Worm (Caenorhabditis elegans) whole organism, L1 larva: Measurements from ENCODE around the gene lron-5.

Source experiments
- C04F5.9 ChIP-seq: sonication (generic microtip); optimal IDR thresholded peaks from 2 replicates; lab custom pipeline; 2016; ENCODE audit warnings: missing genetic modification characterization, missing compliant biosample characterization
- C16A3.4 ChIP-seq: fragments of 150-350 bp; optimal IDR thresholded peaks from 2 replicates; lab custom pipeline; 2014; ENCODE audit warnings: missing biosample characterization, missing genetic modification characterization
- F16B12.6 ChIP-seq: fragments of 150-350 bp; optimal IDR thresholded peaks from 2 replicates; lab custom pipeline; 2014; ENCODE audit warnings: missing biosample characterization, missing genetic modification characterization
- alr-1 ChIP-seq: fragments of 200-800 bp; sonication (Bioruptor generic); optimal IDR thresholded peaks from 2 replicates; lab custom pipeline; 2018; ENCODE audit warnings: borderline replicate concordance, mild to moderate bottlenecking, missing genetic modification characterization, missing compliant biosample characterization
- blmp-1 ChIP-seq: fragments of 150-350 bp; optimal IDR thresholded peaks from 2 replicates; lab custom pipeline; 2014; ENCODE audit warnings: missing biosample characterization, missing genetic modification characterization
- ceh-82 ChIP-seq, 3 experiments: fragments of 150-350 bp in 1 of 3; sonication (generic microtip) in 2 of 3; optimal IDR thresholded peaks; 2 replicates each; lab custom pipeline; 2014 to 2017; ENCODE audit warnings: missing biosample characterization in 3 of 3, missing genetic modification characterization in 3 of 3
- dpl-1 ChIP-seq, 3 experiments: fragments of 150-350 bp in 2 of 3; sonication (generic microtip) in 1 of 3; optimal IDR thresholded peaks; 2 replicates each; lab custom pipeline; 2014 to 2017; ENCODE audit warnings: missing biosample characterization in 3 of 3, missing genetic modification characterization in 3 of 3, missing genetic modification reagents in 3 of 3
- efl-1 ChIP-seq, 4 experiments: fragments of 150-350 bp; optimal IDR thresholded peaks in 3 of 4; peaks in 1 of 4; 1 replicate in 1 of 4; 2 replicates in 3 of 4; lab custom pipeline; 2014; ENCODE audit warnings: missing biosample characterization in 2 of 4, missing genetic modification characterization in 2 of 4, missing genetic modification reagents in 2 of 4
- egl-13 ChIP-seq: sonication (generic microtip); optimal IDR thresholded peaks from 2 replicates; lab custom pipeline; 2016; ENCODE audit warnings: missing genotype, missing genetic modification reagents, missing genetic modification characterization, missing compliant biosample characterization
- egl-27 ChIP-seq, 2 experiments: fragments of 150-350 bp in 1 of 2; sonication (generic microtip); optimal IDR thresholded peaks; 3 replicates each; lab custom pipeline; 2017 to 2018; ENCODE audit warnings: missing biosample characterization in 2 of 2, missing genetic modification characterization in 2 of 2, missing genetic modification reagents in 2 of 2
- elt-3 ChIP-seq, 6 experiments: fragments of 150-350 bp in 1 of 6; sonication (generic microtip); optimal IDR thresholded peaks; 2 replicates each; lab custom pipeline; 2017 to 2018; ENCODE audit warnings: missing biosample characterization in 6 of 6, missing genetic modification characterization in 6 of 6, inconsistent platforms in 1 of 6
- ets-5 ChIP-seq: fragments of 200-800 bp; sonication (Bioruptor generic); IDR thresholded peaks from 2 replicates; pipeline ENCODE4 v1.3.6; 2022; ENCODE audit warnings: missing genetic modification characterization, missing compliant biosample characterization
- fkh-10 ChIP-seq: sonication (generic microtip); optimal IDR thresholded peaks from 2 replicates; lab custom pipeline; 2017; ENCODE audit warnings: missing biosample characterization, missing genetic modification reagents, missing genetic modification characterization
- fkh-4 ChIP-seq: sonication (generic microtip); optimal IDR thresholded peaks from 2 replicates; lab custom pipeline; 2016; ENCODE audit warnings: missing compliant biosample characterization, missing genetic modification characterization, borderline replicate concordance
- hpl-2 ChIP-seq: fragments of 150-350 bp; optimal IDR thresholded peaks from 2 replicates; lab custom pipeline; 2014; ENCODE audit warnings: missing biosample characterization, missing genetic modification reagents, missing genetic modification characterization
- irx-1 ChIP-seq: sonication (generic microtip); optimal IDR thresholded peaks from 2 replicates; lab custom pipeline; 2016; ENCODE audit warnings: missing genetic modification characterization, missing compliant biosample characterization
- isw-1 ChIP-seq: fragments of 200-800 bp; sonication (Bioruptor generic); IDR thresholded peaks from 2 replicates; pipeline ENCODE4 v1.3.6; 2022; ENCODE audit warnings: missing genetic modification characterization, missing compliant biosample characterization
- jun-1 ChIP-seq: fragments of 150-350 bp; optimal IDR thresholded peaks from 2 replicates; lab custom pipeline; 2014; ENCODE audit warnings: missing biosample characterization, missing genetic modification reagents, missing genetic modification characterization
- lin-14 ChIP-seq: fragments of 200-800 bp; sonication (Bioruptor generic); optimal IDR thresholded peaks from 2 replicates; lab custom pipeline; 2018; ENCODE audit warnings: mild to moderate bottlenecking, missing genetic modification characterization, moderate library complexity, missing compliant biosample characterization
- lin-35 ChIP-seq, 2 experiments: fragments of 150-350 bp; optimal IDR thresholded peaks; 2 replicates each; lab custom pipeline; 2014; ENCODE audit warnings: missing biosample characterization in 2 of 2, missing genetic modification characterization in 2 of 2, missing genetic modification reagents in 2 of 2
- lsy-2 ChIP-seq, 2 experiments: fragments of 150-350 bp; optimal IDR thresholded peaks; 2 replicates each; lab custom pipeline; 2014; ENCODE audit warnings: missing biosample characterization in 2 of 2, missing genetic modification characterization in 2 of 2
- mdl-1 ChIP-seq, 2 experiments: fragments of 150-350 bp; optimal IDR thresholded peaks; 2 replicates each; lab custom pipeline; 2014 to 2017; ENCODE audit warnings: missing biosample characterization in 2 of 2, missing genetic modification characterization in 2 of 2, inconsistent platforms in 1 of 2
- mep-1 ChIP-seq: fragments of 150-350 bp; optimal IDR thresholded peaks from 2 replicates; lab custom pipeline; 2014; ENCODE audit warnings: missing biosample characterization, missing genetic modification characterization
- nhr-11 ChIP-seq: fragments of 150-350 bp; optimal IDR thresholded peaks from 2 replicates; lab custom pipeline; 2014; ENCODE audit warnings: missing biosample characterization, missing genetic modification characterization
- nhr-20 ChIP-seq: sonication (generic microtip); optimal IDR thresholded peaks from 2 replicates; lab custom pipeline; 2016; ENCODE audit warnings: mild to moderate bottlenecking, missing genetic modification characterization, missing compliant biosample characterization
- nhr-28 ChIP-seq: fragments of 150-350 bp; optimal IDR thresholded peaks from 2 replicates; lab custom pipeline; 2014; ENCODE audit warnings: missing biosample characterization, missing genetic modification characterization
- nhr-47 ChIP-seq: sonication (generic microtip); optimal IDR thresholded peaks from 2 replicates; lab custom pipeline; 2016; ENCODE audit warnings: mild to moderate bottlenecking, missing genetic modification characterization, moderate library complexity, missing compliant biosample characterization
- nhr-71 ChIP-seq: sonication (generic microtip); optimal IDR thresholded peaks from 2 replicates; lab custom pipeline; 2016; ENCODE audit warnings: mild to moderate bottlenecking, missing genetic modification characterization, moderate library complexity, missing compliant biosample characterization
- nhr-76 ChIP-seq: sonication (generic microtip); optimal IDR thresholded peaks from 2 replicates; lab custom pipeline; 2017; ENCODE audit warnings: missing biosample characterization, missing genetic modification characterization
- nhr-84 ChIP-seq: sonication (generic microtip); optimal IDR thresholded peaks from 2 replicates; lab custom pipeline; 2017; ENCODE audit warnings: missing biosample characterization, missing genetic modification characterization
- nhr-90 ChIP-seq: sonication (generic microtip); optimal IDR thresholded peaks from 2 replicates; lab custom pipeline; 2016; ENCODE audit warnings: mild to moderate bottlenecking, missing genetic modification characterization, missing compliant biosample characterization; ENCODE audit not compliant: poor library complexity
- rnt-1 ChIP-seq: sonication (generic microtip); optimal IDR thresholded peaks from 2 replicates; lab custom pipeline; 2016; ENCODE audit warnings: mild to moderate bottlenecking, missing genetic modification characterization, moderate library complexity, missing compliant biosample characterization
- skn-1 ChIP-seq: fragments of 150-350 bp; optimal IDR thresholded peaks from 2 replicates; lab custom pipeline; 2014; ENCODE audit warnings: missing biosample characterization, missing genetic modification characterization
- snu-23 ChIP-seq: sonication (generic microtip); optimal IDR thresholded peaks from 2 replicates; lab custom pipeline; 2016; ENCODE audit warnings: missing genetic modification characterization, missing compliant biosample characterization
- sptf-1 ChIP-seq: fragments of 150-350 bp; optimal IDR thresholded peaks from 2 replicates; lab custom pipeline; 2014; ENCODE audit warnings: missing biosample characterization, missing genetic modification characterization
- tbx-2 ChIP-seq: sonication (generic microtip); optimal IDR thresholded peaks from 2 replicates; lab custom pipeline; 2016; ENCODE audit warnings: missing genetic modification characterization, missing compliant biosample characterization
- tlp-1 ChIP-seq: fragments of 150-350 bp; optimal IDR thresholded peaks from 2 replicates; lab custom pipeline; 2014; ENCODE audit warnings: missing biosample characterization, missing genetic modification characterization
- unc-130 ChIP-seq: fragments of 150-350 bp; optimal IDR thresholded peaks from 2 replicates; lab custom pipeline; 2017; ENCODE audit warnings: missing biosample characterization, missing genetic modification characterization, inconsistent platforms
- unc-86 ChIP-seq: sonication (generic microtip); optimal IDR thresholded peaks from 2 replicates; lab custom pipeline; 2016; ENCODE audit warnings: missing genetic modification characterization, missing compliant biosample characterization
- unc-98 ChIP-seq: fragments of 200-800 bp; sonication (Bioruptor generic); IDR thresholded peaks from 2 replicates; pipeline ENCODE4 v1.3.6; 2022; ENCODE audit warnings: missing genetic modification characterization, missing compliant biosample characterization
- vab-15 ChIP-seq: sonication (generic microtip); optimal IDR thresholded peaks from 2 replicates; lab custom pipeline; 2017; ENCODE audit warnings: missing genotype, mild to moderate bottlenecking, missing genetic modification characterization, missing compliant biosample characterization
- xbp-1 ChIP-seq: sonication (generic microtip); optimal IDR thresholded peaks from 2 replicates; lab custom pipeline; 2016; ENCODE audit warnings: missing genetic modification characterization, missing compliant biosample characterization
- ztf-4 ChIP-seq: fragments of 150-350 bp; optimal IDR thresholded peaks from 2 replicates; lab custom pipeline; 2014; ENCODE audit warnings: missing biosample characterization, missing genetic modification characterization

Gene lron-5

ce11 chrIII:4622375-4623130, at the start of gene lron-5:
Gene lron-5 (plus strand): TSS chrIII:4623029.
- TF ChIP-seq nhr-11 (tag; lab: Kevin White, UChicago) (no peak), fkh-10 (GFP tag; lab: Kevin White, UChicago) (peak; percentile 46), tbx-2 (tag; lab: Kevin White, UChicago) (no peak), lin-14 (GFP tag; lab: Kevin White, UChicago) (peak; percentile 48), tlp-1 (tag; lab: Kevin White, UChicago) (no peak)
- TF ChIP-seq, all 84 proteins: peak for 2

DNA sequence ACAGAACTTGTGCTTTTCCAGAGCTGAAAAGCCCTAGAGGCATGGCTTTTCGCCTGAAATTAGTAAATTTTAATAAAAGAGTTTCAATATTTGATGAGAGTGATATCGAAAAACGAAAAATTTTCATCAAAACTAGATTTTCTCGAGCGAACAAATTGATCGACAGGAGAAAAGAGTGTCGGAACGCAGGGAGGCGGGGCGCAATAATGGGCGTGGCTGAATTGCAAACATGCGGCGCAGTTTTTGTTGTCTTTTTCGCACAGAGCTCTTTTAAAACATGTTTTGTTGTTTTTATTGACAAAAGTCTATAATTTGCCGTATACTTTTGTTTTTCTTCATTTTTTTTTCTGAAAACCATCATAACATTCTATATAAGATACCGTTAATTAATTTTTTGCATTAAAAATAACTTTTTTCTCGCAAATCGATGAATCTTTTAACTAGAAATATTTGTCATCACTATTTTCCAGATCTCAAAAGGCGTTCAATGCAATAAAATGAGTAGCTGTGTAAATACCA, 44.4 kb upstream of the lron-5 start, which contains the start of the genes sel-5 and wdr-48:
Gene sel-5 (minus strand): TSS at position 53 of the 519 bp plus-strand sequence.
Gene wdr-48 (plus strand): TSS at position 469 of the 519 bp plus-strand sequence.
- TF ChIP-seq nhr-84 (tag; lab: Kevin White, UChicago) (no peak), sptf-1 (tag; lab: Kevin White, UChicago) (no peak), ets-5 (no peak), C04F5.9 (no peak), xbp-1 (peak; percentile 20), unc-86 (tag; lab: Kevin White, UChicago) (no peak), egl-27 (tag; optimal IDR thresholded peaks at IDR 0.05; lab: Kevin White, UChicago) (no peak), lsy-2 (tag; optimal IDR thresholded peaks at IDR 0.05; lab: Kevin White, UChicago) (peak; percentile 53 to 59), alr-1 (tag; lab: Kevin White, UChicago) (no peak), snu-23 (GFP tag; lab: Kevin White, UChicago) (peak; percentile 35), ceh-82 (tag; optimal IDR thresholded peaks at IDR 0.05; lab: Kevin White, UChicago) (peak in 1 of 3 experiments; percentile 18), nhr-71 (tag; lab: Kevin White, UChicago) (peak; percentile 33), vab-15 (tag; lab: Kevin White, UChicago) (no peak), mdl-1 (tag; optimal IDR thresholded peaks at IDR 0.05; lab: Kevin White, UChicago) (no peak), unc-130 (tag; lab: Kevin White, UChicago) (no peak), nhr-20 (tag; lab: Kevin White, UChicago) (peak; percentile 36), isw-1 (GFP tag; lab: Robert Waterston, UW) (no peak), jun-1 (tag; lab: Kevin White, UChicago) (no peak), elt-3 (tag; optimal IDR thresholded peaks at IDR 0.05; lab: Kevin White, UChicago) (peak in 1 of 6 experiments; percentile 23), mep-1 (tag; lab: Kevin White, UChicago) (peak; percentile 37), dpl-1 (GFP tag; optimal IDR thresholded peaks at IDR 0.05; lab: Kevin White, UChicago) (peak; percentile 39 to 62 (median 43)), nhr-90 (no peak), C16A3.4 (tag; lab: Kevin White, UChicago) (peak; percentile 12), egl-13 (tag; lab: Kevin White, UChicago) (no peak), rnt-1 (tag; lab: Kevin White, UChicago) (peak; percentile 39), fkh-4 (no peak), nhr-28 (tag; lab: Kevin White, UChicago) (no peak), lin-35 (GFP tag; optimal IDR thresholded peaks at IDR 0.05; lab: Kevin White, UChicago) (peak; percentile 25 to 53), blmp-1 (tag; lab: Kevin White, UChicago) (peak; percentile 60), efl-1 (optimal IDR thresholded peaks at IDR 0.05; lab: Kevin White, UChicago) (peak; percentile 19 to 40), efl-1 (GFP tag; optimal IDR thresholded peaks at IDR 0.05 in 1 of 2; lab: Kevin White, UChicago) (peak; percentile 60 to 95), ztf-4 (no peak), hpl-2 (GFP tag; lab: Kevin White, UChicago) (no peak), nhr-47 (peak; percentile 39), unc-98 (GFP tag; lab: Robert Waterston, UW) (no peak), fkh-10 (GFP tag; lab: Kevin White, UChicago) (no peak), nhr-76 (tag; lab: Kevin White, UChicago) (no peak), F16B12.6 (tag; lab: Kevin White, UChicago) (peak; percentile 42), irx-1 (no peak), tlp-1 (tag; lab: Kevin White, UChicago) (no peak), skn-1 (tag; lab: Kevin White, UChicago) (peak; percentile 55)
